Worm (Caenorhabditis elegans) whole organism, mixed stage, embryonic: ENCODE results near the gene C18E9.8.
A peak's percentile ranks its signal among the peaks of the same experiment; 100 is the strongest.

Experiments used
- lin-13 ChIP-seq: fragments of 150-350 bp; optimal IDR thresholded peaks from 2 replicates; lab custom pipeline; 2014; ENCODE audit warnings: missing biosample characterization, missing genetic modification characterization
- lin-32 ChIP-seq: fragments of 200-800 bp; sonication (Bioruptor generic); optimal IDR thresholded peaks from 2 replicates; lab custom pipeline; 2018; ENCODE audit warnings: mild to moderate bottlenecking, missing genetic modification characterization, missing compliant biosample characterization
- mep-1 ChIP-seq: fragments of 150-350 bp; optimal IDR thresholded peaks from 2 replicates; lab custom pipeline; 2017; ENCODE audit warnings: missing biosample characterization, missing genetic modification reagents, missing genetic modification characterization, inconsistent platforms
- mls-2 ChIP-seq: sonication (generic microtip); optimal IDR thresholded peaks from 2 replicates; lab custom pipeline; 2016; ENCODE audit warnings: mild to moderate bottlenecking, missing genetic modification characterization, moderate library complexity, missing compliant biosample characterization
- nhr-12 ChIP-seq: fragments of 150-350 bp; optimal IDR thresholded peaks from 2 replicates; lab custom pipeline; 2014; ENCODE audit warnings: missing biosample characterization, missing genetic modification characterization
- unc-39 ChIP-seq: fragments of 150-350 bp; optimal IDR thresholded peaks from 2 replicates; lab custom pipeline; 2014; ENCODE audit warnings: missing biosample characterization, missing genetic modification characterization
- unc-62 ChIP-seq: fragments of 150-350 bp; optimal IDR thresholded peaks from 2 replicates; lab custom pipeline; 2014; ENCODE audit warnings: missing biosample characterization, missing genetic modification reagents, missing genetic modification characterization

DNA sequence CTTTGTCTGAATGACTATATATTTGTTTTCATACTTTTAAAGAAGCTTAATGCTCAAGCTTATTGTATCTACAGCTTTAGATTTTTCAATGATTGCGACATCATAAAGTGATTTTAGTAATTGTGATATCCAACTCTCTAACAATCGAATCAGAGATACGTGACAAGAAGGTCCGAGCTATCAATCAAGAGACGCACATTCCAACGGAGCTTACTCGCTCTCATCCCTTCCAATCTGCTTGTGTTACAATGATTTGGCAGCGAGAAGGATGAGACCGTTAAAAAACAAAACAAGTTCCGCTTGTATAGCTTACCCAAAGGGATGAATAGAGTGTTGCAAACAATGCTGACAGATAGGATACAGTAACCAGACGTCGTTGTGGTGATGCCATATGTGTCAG, 26.4 kb downstream of the C18E9.8 start:
- TF ChIP-seq unc-39 (tag; lab: Kevin White, UChicago): no peak
- TF ChIP-seq nhr-12 (tag; lab: Kevin White, UChicago): no peak
- TF ChIP-seq lin-13 (tag; lab: Kevin White, UChicago): no peak
- TF ChIP-seq unc-62: peak; percentile 87
- no peak for TF ChIP-seq mep-1 (tag; lab: Kevin White, UChicago)
- no peak for TF ChIP-seq mls-2 (tag; lab: Kevin White, UChicago)
- no peak for TF ChIP-seq lin-32 (GFP tag; lab: Kevin White, UChicago)
